Fruit fly (Drosophila melanogaster): Measurements from ENCODE around the gene CG31776.

dm6 chr2L:3476399-3477056 is 6.5 kb downstream of the CG31776 start:
- no peak for TF ChIP-seq CG8478 (optimal IDR thresholded peaks at IDR 0.05)
- no peak for TF ChIP-seq pan (optimal IDR thresholded peaks at IDR 0.05)

Data from whole organism.